Fruit fly (Drosophila melanogaster) ovary, adult (tissue): ENCODE measurements around the gene CG31706.
A peak's percentile ranks its signal among the peaks of the same experiment; 100 is the strongest.

Experiments used
- CG17801 ChIP-seq: fragments of 200-800 bp; optimal IDR thresholded peaks from 2 replicates; lab custom pipeline; 2019; ENCODE audit warnings: missing biosample characterization, mild to moderate bottlenecking, missing genetic modification characterization, moderate library complexity; ENCODE audit not compliant: partially characterized antibody

Gene CG31706

dm6 chr2L:11530952-11531351 lies at the start of gene CG31706:
CG31706 (minus strand) TSS chr2L:11531052.
- TF ChIP-seq CG17801 (GFP tag; lab: Kevin White, UChicago) = no peak

- TF ChIP-seq CG17801 (GFP tag; lab: Kevin White, UChicago) = no peak
These were observed 23.0 kb upstream of the CG31706 start for dm6 chr2L:11553825-11554224.

- TF ChIP-seq CG17801 (GFP tag; lab: Kevin White, UChicago) = no peak
These were observed 5.0 kb upstream of the CG31706 start, which contains the start of gene CG43438 for dm6 chr2L:11535845-11536244. CG43438 (plus strand) TSS chr2L:11536145.

- TF ChIP-seq CG17801 (GFP tag; lab: Kevin White, UChicago) = no peak
These were observed 668 bp upstream of the CG31706 start, which contains the start of gene CG34162 for dm6 chr2L:11531520-11531919. CG34162 (plus strand) TSS chr2L:11531820.

- TF ChIP-seq CG17801 (GFP tag; lab: Kevin White, UChicago) = peak; percentile 73
These were observed 2.7 kb downstream of the CG31706 start, which contains the start of gene CG31705 for dm6 chr2L:11528129-11528589. CG31705 (minus strand) TSS chr2L:11528205.

dm6 chr2L:11522676-11523075 lies 8.2 kb downstream of the CG31706 start, which contains the start of gene CG43153:
CG43153 (minus strand) TSS chr2L:11522776.
- no peak for TF ChIP-seq CG17801 (GFP tag; lab: Kevin White, UChicago)

dm6 chr2L:11521185-11521584 lies 9.7 kb downstream of the CG31706 start, which contains the start of gene CG14930:
CG14930 (minus strand) TSS chr2L:11521285.
- no peak for TF ChIP-seq CG17801 (GFP tag; lab: Kevin White, UChicago)

- TF ChIP-seq CG17801 (GFP tag; lab: Kevin White, UChicago) = no peak
These were observed 11.3 kb downstream of the CG31706 start, which contains the start of gene CG14929 for dm6 chr2L:11519532-11519931. CG14929 (plus strand) TSS chr2L:11519832.

- no peak for TF ChIP-seq CG17801 (GFP tag; lab: Kevin White, UChicago)
These were observed 14.1 kb downstream of the CG31706 start, which contains the start of the genes Dlg5 and CG4970 for dm6 chr2L:11516526-11517441. Dlg5 (minus strand) TSS chr2L:11517081. CG4970 (plus strand) TSS chr2L:11517391.

- no peak for TF ChIP-seq CG17801 (GFP tag; lab: Kevin White, UChicago)
These were observed 25.8 kb downstream of the CG31706 start for dm6 chr2L:11504896-11505569.

- TF ChIP-seq CG17801 (GFP tag; lab: Kevin White, UChicago) = no peak
These were observed 28.2 kb downstream of the CG31706 start for dm6 chr2L:11502698-11503097.

dm6 chr2L:11501427-11501968 lies 29.4 kb downstream of the CG31706 start, which contains the start of gene spz4:
spz4 (plus strand) TSS chr2L:11501715.
- TF ChIP-seq CG17801 (GFP tag; lab: Kevin White, UChicago) = no peak

dm6 chr2L:11500649-11501048 lies 30.2 kb downstream of the CG31706 start:
- TF ChIP-seq CG17801 (GFP tag; lab: Kevin White, UChicago) = no peak

- no peak for TF ChIP-seq CG17801 (GFP tag; lab: Kevin White, UChicago)
These were observed 32.0 kb downstream of the CG31706 start, which contains the start of gene Cog8 for dm6 chr2L:11498839-11499238. Cog8 (minus strand) TSS chr2L:11498948.
